Fruit fly (Drosophila melanogaster) whole organism, wandering third instar larva: Measurements from ENCODE around the gene CG4080.

Experiments
- CG9705 ChIP-seq: fragments of 200-800 bp; sonication (Bioruptor generic); optimal IDR thresholded peaks from 2 replicates; lab custom pipeline; 2018; ENCODE audit warnings: missing biosample characterization, mild to moderate bottlenecking, missing genetic modification characterization
- CrebA ChIP-seq: fragments of 200-800 bp; sonication (Bioruptor generic); optimal IDR thresholded peaks from 2 replicates; lab custom pipeline; 2016; ENCODE audit warnings: missing biosample characterization, mild to moderate bottlenecking, missing genetic modification characterization, borderline replicate concordance
- Myc ChIP-seq: fragments of >200 bp; optimal IDR thresholded peaks from 2 replicates; lab custom pipeline; 2017
- dsf ChIP-seq: sonication (Bioruptor generic); optimal IDR thresholded peaks from 2 replicates; lab custom pipeline; 2016; ENCODE audit warnings: missing biosample characterization, missing genetic modification characterization, borderline replicate concordance
- psq ChIP-seq: fragments of 200-800 bp; sonication (Bioruptor generic); optimal IDR thresholded peaks from 3 replicates; lab custom pipeline; 2017; ENCODE audit warnings: missing biosample characterization, mild to moderate bottlenecking, missing genetic modification characterization, moderate library complexity
- rgr ChIP-seq: fragments of 200-800 bp; sonication (Bioruptor generic); optimal IDR thresholded peaks from 3 replicates; lab custom pipeline; 2016; ENCODE audit warnings: missing biosample characterization, mild to moderate bottlenecking, missing genetic modification characterization

DNA sequence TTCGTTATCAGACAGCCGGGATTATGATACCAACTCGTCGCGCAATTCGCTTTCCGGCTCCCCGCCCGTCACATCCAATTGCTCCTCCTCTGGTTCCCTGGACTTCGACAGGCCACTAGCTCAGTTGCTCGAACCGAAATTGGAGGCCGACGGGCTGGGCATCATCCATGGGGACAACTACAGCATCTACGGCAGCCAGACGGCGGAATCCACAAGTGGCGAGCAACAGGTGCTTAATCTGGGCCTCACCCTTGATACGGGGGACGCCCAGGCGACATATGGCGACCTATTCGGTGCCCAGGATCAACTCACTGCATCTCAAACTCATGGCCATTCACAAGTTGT lies 31.6 kb upstream of the CG4080 start:
- TF ChIP-seq CG9705 (no peak), CrebA (GFP tag; lab: Kevin White, UChicago) (no peak), Myc (lab: Kevin White, UChicago) (no peak), dsf (GFP tag; lab: Kevin White, UChicago) (no peak), psq (no peak), rgr (GFP tag; lab: Kevin White, UChicago) (no peak)
